Fruit fly (Drosophila melanogaster) whole organism, adult: ENCODE data around the gene amos.

Experiments
- CG11617 ChIP-seq: fragments of 200-800 bp; sonication (Bioruptor generic); optimal IDR thresholded peaks from 2 replicates; lab custom pipeline; 2017; ENCODE audit warnings: mild to moderate bottlenecking, missing biosample characterization, missing genetic modification reagents, missing genetic modification characterization
- Crg-1 ChIP-seq: fragments of 200-800 bp; sonication (Bioruptor generic); optimal IDR thresholded peaks from 2 replicates; lab custom pipeline; 2016; ENCODE audit warnings: missing biosample characterization, missing genetic modification characterization
- bab1 ChIP-seq: fragments of 200-800 bp; sonication (Bioruptor generic); optimal IDR thresholded peaks from 3 replicates; lab custom pipeline; 2019; ENCODE audit warnings: missing biosample characterization, mild to moderate bottlenecking, missing genetic modification characterization, moderate library complexity
- kay ChIP-seq: fragments of 200-800 bp; sonication (Bioruptor generic); peaks from one replicate; lab custom pipeline; 2016; ENCODE audit warnings: missing biosample characterization, missing genetic modification characterization, borderline replicate concordance
- ovo ChIP-seq: fragments of 200-800 bp; sonication (Bioruptor generic); optimal IDR thresholded peaks from 2 replicates; lab custom pipeline; 2016; ENCODE audit warnings: missing biosample characterization, missing genetic modification characterization

DNA sequence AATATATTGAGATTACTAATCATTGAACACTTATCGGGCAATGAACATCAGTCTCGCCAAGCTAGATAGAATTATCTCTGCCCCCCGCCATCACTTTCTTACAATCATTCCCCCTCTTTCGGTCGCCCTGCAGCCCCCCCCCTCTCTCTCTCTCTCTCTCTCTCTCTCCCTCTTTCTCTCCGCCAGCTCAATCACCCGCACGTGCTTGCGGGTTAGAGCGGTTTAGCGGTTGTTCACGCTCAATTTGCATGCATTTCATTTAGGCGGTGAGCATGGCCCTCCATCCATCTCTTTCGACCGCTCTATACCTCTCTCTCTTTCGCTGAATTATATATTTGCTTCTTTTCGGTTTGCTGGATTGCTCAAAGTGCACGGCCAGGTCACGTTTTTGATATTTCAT is 32.4 kb upstream of the amos start:
- TF ChIP-seq CG11617 (GFP tag; lab: Kevin White, UChicago) = no peak
- TF ChIP-seq bab1 = no peak
- no peak for TF ChIP-seq ovo
- no peak for TF ChIP-seq kay
- TF ChIP-seq Crg-1 (GFP tag; lab: Kevin White, UChicago) = no peak
